Worm (Caenorhabditis elegans) whole organism, young adult: ENCODE data around the gene fbxo-11.2.

ENCODE experiments used
- Y95B8A.8 ChIP-seq: fragments of 200-800 bp; sonication (Bioruptor generic); IDR thresholded peaks from 2 replicates; pipeline ENCODE4 v1.3.6; 2022; ENCODE audit warnings: missing genetic modification reagents, missing genetic modification characterization, missing compliant biosample characterization
- madf-3 ChIP-seq: fragments of 200-800 bp; sonication (Bioruptor generic); IDR thresholded peaks from 2 replicates; pipeline ENCODE4 v1.3.6; 2022; ENCODE audit warnings: missing genetic modification reagents, missing genetic modification characterization, missing compliant biosample characterization
- mcd-1 ChIP-seq: fragments of 200-800 bp; sonication (Bioruptor generic); IDR thresholded peaks from 2 replicates; pipeline ENCODE4 v1.3.6; 2022; ENCODE audit warnings: missing genetic modification reagents, missing genetic modification characterization, missing compliant biosample characterization
- mes-4 ChIP-seq: sonication (generic microtip); optimal IDR thresholded peaks from 2 replicates; lab custom pipeline; 2016; ENCODE audit warnings: missing genotype, missing genetic modification characterization, missing compliant biosample characterization
- nfya-1 ChIP-seq: sonication (generic microtip); optimal IDR thresholded peaks from 2 replicates; lab custom pipeline; 2017; ENCODE audit warnings: antibody characterized with exemption, missing compliant biosample characterization, missing genetic modification characterization, borderline replicate concordance; ENCODE audit not compliant: insufficient read depth
- ztf-26 ChIP-seq: sonication (generic microtip); optimal IDR thresholded peaks from 2 replicates; lab custom pipeline; 2017; ENCODE audit warnings: missing genetic modification characterization, missing compliant biosample characterization

fbxo-11.2 gene

DNA sequence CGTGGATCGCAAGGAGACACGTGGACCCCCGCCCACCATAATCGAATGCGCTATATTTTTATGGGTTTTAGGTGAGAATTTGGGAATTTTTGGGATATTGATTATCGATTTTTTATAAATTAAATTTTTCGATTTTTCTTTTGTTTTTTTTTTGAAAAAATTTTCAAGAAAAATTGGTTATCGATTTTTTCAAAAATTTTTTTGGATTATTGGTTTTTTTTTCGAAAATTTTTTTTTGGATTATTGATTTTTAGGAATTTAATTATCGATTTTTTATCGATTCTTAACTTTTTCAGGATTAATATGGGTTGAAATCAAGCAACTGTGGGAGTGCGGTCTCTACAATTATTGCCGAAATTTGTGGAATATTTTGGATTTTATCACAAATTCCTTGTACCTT, 56.5 kb downstream of the fbxo-11.2 start (continued):
- TF ChIP-seq mes-4 (tag; lab: Kevin White, UChicago) (no peak), Y95B8A.8 (no peak), nfya-1 (tag; lab: Kevin White, UChicago) (no peak), madf-3 (GFP tag; lab: Robert Waterston, UW) (no peak), ztf-26 (tag; lab: Kevin White, UChicago) (no peak), mcd-1 (no peak)
